Fruit fly (Drosophila melanogaster): ENCODE measurements around the gene SmD1.

dm6 chr3L:12695695-12696094 lies 38.7 kb downstream of the SmD1 start:
- no peak for TF ChIP-seq Dll (optimal IDR thresholded peaks at IDR 0.05)
- no peak for TF ChIP-seq EcR (GFP tag; optimal IDR thresholded peaks at IDR 0.05)
- no peak for TF ChIP-seq CG8478 (optimal IDR thresholded peaks at IDR 0.05)
- TF ChIP-seq psq (optimal IDR thresholded peaks at IDR 0.05): no peak
- no peak for TF ChIP-seq pan (optimal IDR thresholded peaks at IDR 0.05)
